Worm (Caenorhabditis elegans) whole organism, young adult: Measurements from ENCODE around the gene idpp-11.

Experiments
- B0261.1 ChIP-seq: sonication (generic microtip); optimal IDR thresholded peaks from 2 replicates; lab custom pipeline; 2016; ENCODE audit warnings: mild to moderate bottlenecking, missing genetic modification characterization, moderate library complexity, missing compliant biosample characterization
- F57C9.4 ChIP-seq: sonication (generic microtip); optimal IDR thresholded peaks from 2 replicates; lab custom pipeline; 2017; ENCODE audit warnings: mild to moderate bottlenecking, missing genetic modification characterization, missing compliant biosample characterization
- die-1 ChIP-seq: sonication (generic microtip); optimal IDR thresholded peaks from 2 replicates; lab custom pipeline; 2016; ENCODE audit warnings: missing genotype, mild to moderate bottlenecking, missing genetic modification characterization, missing compliant biosample characterization
- dox-1 ChIP-seq: fragments of 200-800 bp; sonication (Bioruptor generic); IDR thresholded peaks from 2 replicates; pipeline ENCODE4 v1.3.6; 2022; ENCODE audit warnings: missing genetic modification reagents, missing genetic modification characterization, missing compliant biosample characterization
- dpl-1 ChIP-seq: fragments of 150-350 bp; optimal IDR thresholded peaks from 2 replicates; lab custom pipeline; 2014; ENCODE audit warnings: missing biosample characterization, missing genetic modification reagents, missing genetic modification characterization
- gei-17 ChIP-seq: fragments of 200-800 bp; sonication (Bioruptor generic); optimal IDR thresholded peaks from 2 replicates; lab custom pipeline; 2018; ENCODE audit warnings: mild to moderate bottlenecking, missing genetic modification characterization, missing compliant biosample characterization
- unc-130 ChIP-seq: sonication (generic microtip); optimal IDR thresholded peaks from 2 replicates; lab custom pipeline; 2016; ENCODE audit warnings: missing genetic modification reagents, missing genetic modification characterization, missing compliant biosample characterization

DNA sequence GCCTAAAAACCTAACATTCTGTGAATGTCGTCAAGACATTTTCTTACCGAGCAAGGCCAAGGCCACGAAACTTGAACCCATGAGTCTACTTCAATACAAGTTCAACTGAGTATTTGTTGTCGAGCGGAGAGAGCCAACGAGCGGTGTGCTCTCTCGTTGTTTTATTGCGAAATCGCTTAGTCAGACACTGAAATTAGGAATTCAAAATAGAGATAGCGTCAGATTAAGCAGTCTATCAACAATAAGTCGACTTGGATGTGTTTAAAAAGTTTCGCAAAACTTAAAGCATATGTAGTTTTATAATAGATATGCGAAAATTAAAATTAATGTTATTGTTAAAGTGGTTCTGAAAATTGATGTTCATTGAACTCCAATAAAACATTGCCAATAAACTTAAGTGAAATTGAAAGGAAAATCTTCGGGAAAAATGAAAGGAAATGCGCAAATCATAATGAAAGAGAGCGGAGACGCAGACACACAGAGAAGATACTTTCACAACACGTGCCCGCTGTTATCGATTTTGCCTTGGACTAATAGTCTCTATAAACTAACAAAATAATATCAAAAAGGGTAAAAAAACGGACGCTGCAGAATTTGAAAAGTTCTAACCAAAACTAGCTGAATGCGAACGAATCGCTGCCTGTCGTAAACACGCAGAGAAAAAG, 48.8 kb upstream of the idpp-11 start, which contains the start of gene ZK154.6:
- no peak for TF ChIP-seq dpl-1 (GFP tag; lab: Kevin White, UChicago)
- TF ChIP-seq F57C9.4 (tag; lab: Kevin White, UChicago), result no peak
- no peak for TF ChIP-seq B0261.1 (tag; lab: Kevin White, UChicago)
- no peak for TF ChIP-seq gei-17
- TF ChIP-seq die-1 (tag; lab: Kevin White, UChicago), result no peak
- no peak for TF ChIP-seq dox-1 (GFP tag; lab: Robert Waterston, UW)
- TF ChIP-seq unc-130 (GFP tag; lab: Kevin White, UChicago), result no peak
